Fruit fly (Drosophila melanogaster) whole organism, embryonic: Measurements from ENCODE around the gene CG33523.

Experiments used
- CG10462 ChIP-seq: fragments of 200-800 bp; sonication (Bioruptor generic); optimal IDR thresholded peaks from 2 replicates; lab custom pipeline; 2016; ENCODE audit warnings: missing biosample characterization, missing genetic modification characterization
- CG11398 ChIP-seq: fragments of 200-800 bp; sonication (Bioruptor generic); optimal IDR thresholded peaks from 2 replicates; lab custom pipeline; 2016; ENCODE audit warnings: missing biosample characterization, missing genetic modification characterization
- CG11456 ChIP-seq: fragments of 200-800 bp; sonication (Bioruptor generic); IDR thresholded peaks from 3 replicates; pipeline ENCODE4 v1.3.6; 2022; ENCODE audit warnings: missing biosample characterization, missing genetic modification characterization
- CG11695 ChIP-seq: fragments of 200-800 bp; sonication (Bioruptor generic); IDR thresholded peaks from 3 replicates; pipeline ENCODE4 v1.3.6; 2022; ENCODE audit warnings: missing biosample characterization, missing genetic modification characterization
- CG13775 ChIP-seq: fragments of 200-800 bp; sonication (Bioruptor generic); optimal IDR thresholded peaks from 3 replicates; lab custom pipeline; 2017; ENCODE audit warnings: missing biosample characterization, mild to moderate bottlenecking, missing genetic modification characterization
- CG14014 ChIP-seq: fragments of 200-800 bp; sonication (Bioruptor generic); IDR thresholded peaks from 2 replicates; pipeline ENCODE4 v1.3.6; 2022; ENCODE audit warnings: missing biosample characterization, missing genetic modification characterization
- CG2712 ChIP-seq: fragments of 200-800 bp; optimal IDR thresholded peaks from 3 replicates; lab custom pipeline; 2019; ENCODE audit warnings: missing biosample characterization, mild to moderate bottlenecking, missing genetic modification characterization, moderate library complexity
- CG34376 ChIP-seq: fragments of 200-800 bp; sonication (Bioruptor generic); optimal IDR thresholded peaks from 2 replicates; lab custom pipeline; 2018; ENCODE audit warnings: missing biosample characterization, mild to moderate bottlenecking, missing genetic modification characterization
- CG3726 ChIP-seq: fragments of 200-800 bp; sonication (Bioruptor generic); IDR thresholded peaks from 3 replicates; pipeline ENCODE4, ENCODE4 v1.3.6; 2022; ENCODE audit warnings: missing biosample characterization, missing genetic modification characterization
- CG3847 ChIP-seq: fragments of 200-800 bp; sonication (Bioruptor generic); IDR thresholded peaks from 2 replicates; pipeline ENCODE4 v1.3.6; 2022; ENCODE audit warnings: missing biosample characterization, missing genetic modification characterization
- CG7556 ChIP-seq: fragments of 200-800 bp; sonication (Bioruptor generic); optimal IDR thresholded peaks from 2 replicates; lab custom pipeline; 2017; ENCODE audit warnings: missing biosample characterization, mild to moderate bottlenecking, missing genetic modification characterization
- CoRest ChIP-seq: fragments of 200-800 bp; sonication (Bioruptor generic); optimal IDR thresholded peaks from 3 replicates; lab custom pipeline; 2018; ENCODE audit warnings: missing biosample characterization, mild to moderate bottlenecking, missing genetic modification characterization, moderate library complexity
- Dfd ChIP-seq, 2 experiments: fragments of >200 bp; optimal IDR thresholded peaks; 2 replicates each; lab custom pipeline; 2017; ENCODE audit warnings: missing biosample characterization in 2 of 2, missing genetic modification characterization in 2 of 2
- Elba2 ChIP-seq: fragments of 200-800 bp; sonication (Bioruptor generic); optimal IDR thresholded peaks from 3 replicates; lab custom pipeline; 2016; ENCODE audit warnings: missing biosample characterization, missing genetic modification characterization
- HLH54F ChIP-seq: fragments of 200-800 bp; sonication (Bioruptor generic); optimal IDR thresholded peaks from 3 replicates; lab custom pipeline; 2016; ENCODE audit warnings: missing biosample characterization, missing genetic modification characterization
- Jarid2 ChIP-seq: fragments of 200-800 bp; sonication (Bioruptor generic); optimal IDR thresholded peaks from 3 replicates; lab custom pipeline; 2017; ENCODE audit warnings: mild to moderate bottlenecking, missing biosample characterization, missing genetic modification reagents, missing genetic modification characterization
- Med ChIP-seq: fragments of 200-800 bp; sonication (Bioruptor generic); peaks from one replicate; lab custom pipeline; 2016; ENCODE audit warnings: missing biosample characterization, missing genetic modification characterization, mild to moderate bottlenecking, inconsistent platforms, moderate library complexity
- Nf-YB ChIP-seq: fragments of 200-800 bp; sonication (Bioruptor generic); optimal IDR thresholded peaks from 3 replicates; lab custom pipeline; 2019; ENCODE audit warnings: missing biosample characterization, mild to moderate bottlenecking, missing genetic modification characterization, moderate library complexity
- Nf-YC ChIP-seq: fragments of 200-800 bp; optimal IDR thresholded peaks from 3 replicates; lab custom pipeline; 2019; ENCODE audit warnings: missing biosample characterization, mild to moderate bottlenecking, missing genetic modification characterization, moderate library complexity
- Oaz ChIP-seq: fragments of 200-800 bp; sonication (Bioruptor generic); IDR thresholded peaks from 2 replicates; pipeline ENCODE4 v1.3.6; 2022; ENCODE audit warnings: missing biosample characterization, missing genetic modification characterization
- Sry-δ ChIP-seq: fragments of 200-800 bp; sonication (Bioruptor generic); optimal IDR thresholded peaks from 2 replicates; lab custom pipeline; 2016; ENCODE audit warnings: missing biosample characterization, missing genetic modification characterization
- crol ChIP-seq: fragments of 200-800 bp; sonication (Bioruptor generic); IDR thresholded peaks from 2 replicates; pipeline ENCODE4 v1.3.6; 2022; ENCODE audit warnings: missing biosample characterization, missing genetic modification characterization
- ewg ChIP-seq: fragments of 200-800 bp; sonication (Bioruptor generic); optimal IDR thresholded peaks from 3 replicates; lab custom pipeline; 2017; ENCODE audit warnings: mild to moderate bottlenecking, missing biosample characterization, missing genetic modification reagents, missing genetic modification characterization
- fd64A ChIP-seq: fragments of 200-800 bp; sonication (Bioruptor generic); optimal IDR thresholded peaks from 3 replicates; lab custom pipeline; 2018; ENCODE audit warnings: missing biosample characterization, mild to moderate bottlenecking, missing genetic modification characterization
- gcm2 ChIP-seq: fragments of 200-800 bp; sonication (Bioruptor generic); optimal IDR thresholded peaks from 2 replicates; lab custom pipeline; 2016; ENCODE audit warnings: missing biosample characterization, missing genetic modification characterization
- gsb-n ChIP-seq: fragments of 200-800 bp; sonication (Bioruptor generic); optimal IDR thresholded peaks from 3 replicates; lab custom pipeline; 2018; ENCODE audit warnings: missing biosample characterization, mild to moderate bottlenecking, missing genetic modification characterization
- kay ChIP-seq: fragments of 200-800 bp; sonication (Bioruptor generic); optimal IDR thresholded peaks from 2 replicates; lab custom pipeline; 2016; ENCODE audit warnings: missing biosample characterization, missing genetic modification characterization
- kni ChIP-seq: fragments of 200-800 bp; sonication (Bioruptor generic); optimal IDR thresholded peaks from 3 replicates; lab custom pipeline; 2017; ENCODE audit warnings: mild to moderate bottlenecking, missing biosample characterization, missing genetic modification reagents, missing genetic modification characterization
- luna ChIP-seq: fragments of 200-800 bp; sonication (Bioruptor generic); optimal IDR thresholded peaks from 2 replicates; lab custom pipeline; 2016; ENCODE audit warnings: missing biosample characterization, missing genetic modification characterization
- nerfin-1 ChIP-seq: fragments of 200-800 bp; sonication (Bioruptor generic); optimal IDR thresholded peaks from 3 replicates; lab custom pipeline; 2019; ENCODE audit warnings: missing biosample characterization, mild to moderate bottlenecking, missing genetic modification characterization, moderate library complexity
- odd ChIP-seq: fragments of 200-800 bp; sonication (Bioruptor generic); optimal IDR thresholded peaks from 2 replicates; lab custom pipeline; 2017; ENCODE audit warnings: missing biosample characterization, mild to moderate bottlenecking, missing genetic modification characterization
- otp ChIP-seq: fragments of 200-800 bp; sonication (Bioruptor generic); IDR thresholded peaks from 3 replicates; pipeline ENCODE4, ENCODE4 v1.3.6; 2022; ENCODE audit warnings: missing biosample characterization, missing genetic modification characterization
- pros ChIP-seq: fragments of 200-800 bp; sonication (Bioruptor generic); optimal IDR thresholded peaks from 3 replicates; lab custom pipeline; 2019; ENCODE audit warnings: missing biosample characterization, mild to moderate bottlenecking, missing genetic modification characterization, moderate library complexity
- ranshi ChIP-seq: fragments of 200-800 bp; sonication (Bioruptor generic); IDR thresholded peaks from 2 replicates; pipeline ENCODE4 v1.3.6; 2022; ENCODE audit warnings: missing biosample characterization, missing genetic modification characterization
- seq ChIP-seq: fragments of 200-800 bp; sonication (Bioruptor generic); IDR thresholded peaks from 2 replicates; pipeline ENCODE4 v1.3.6; 2022; ENCODE audit warnings: missing biosample characterization, missing genetic modification characterization
- sima ChIP-seq: fragments of 200-800 bp; sonication (Bioruptor generic); optimal IDR thresholded peaks from 2 replicates; lab custom pipeline; 2016; ENCODE audit warnings: missing biosample characterization, missing genetic modification characterization
- so ChIP-seq: fragments of 200-800 bp; sonication (Bioruptor generic); IDR thresholded peaks from 3 replicates; pipeline ENCODE4 v1.3.6; 2022; ENCODE audit warnings: missing biosample characterization, missing genetic modification characterization
- ssp ChIP-seq: fragments of 200-800 bp; sonication (Bioruptor generic); IDR thresholded peaks from 2 replicates; pipeline ENCODE4 v1.3.6; 2022; ENCODE audit warnings: missing biosample characterization, missing genetic modification characterization
- unpg ChIP-seq: fragments of 200-800 bp; sonication (Bioruptor generic); optimal IDR thresholded peaks from 3 replicates; lab custom pipeline; 2018; ENCODE audit warnings: missing biosample characterization, mild to moderate bottlenecking, missing genetic modification characterization, moderate library complexity
- zen ChIP-seq: fragments of 200-800 bp; sonication (Bioruptor generic); optimal IDR thresholded peaks from 3 replicates; lab custom pipeline; 2018; ENCODE audit warnings: missing biosample characterization, mild to moderate bottlenecking, missing genetic modification characterization, moderate library complexity

Gene CG33523

DNA sequence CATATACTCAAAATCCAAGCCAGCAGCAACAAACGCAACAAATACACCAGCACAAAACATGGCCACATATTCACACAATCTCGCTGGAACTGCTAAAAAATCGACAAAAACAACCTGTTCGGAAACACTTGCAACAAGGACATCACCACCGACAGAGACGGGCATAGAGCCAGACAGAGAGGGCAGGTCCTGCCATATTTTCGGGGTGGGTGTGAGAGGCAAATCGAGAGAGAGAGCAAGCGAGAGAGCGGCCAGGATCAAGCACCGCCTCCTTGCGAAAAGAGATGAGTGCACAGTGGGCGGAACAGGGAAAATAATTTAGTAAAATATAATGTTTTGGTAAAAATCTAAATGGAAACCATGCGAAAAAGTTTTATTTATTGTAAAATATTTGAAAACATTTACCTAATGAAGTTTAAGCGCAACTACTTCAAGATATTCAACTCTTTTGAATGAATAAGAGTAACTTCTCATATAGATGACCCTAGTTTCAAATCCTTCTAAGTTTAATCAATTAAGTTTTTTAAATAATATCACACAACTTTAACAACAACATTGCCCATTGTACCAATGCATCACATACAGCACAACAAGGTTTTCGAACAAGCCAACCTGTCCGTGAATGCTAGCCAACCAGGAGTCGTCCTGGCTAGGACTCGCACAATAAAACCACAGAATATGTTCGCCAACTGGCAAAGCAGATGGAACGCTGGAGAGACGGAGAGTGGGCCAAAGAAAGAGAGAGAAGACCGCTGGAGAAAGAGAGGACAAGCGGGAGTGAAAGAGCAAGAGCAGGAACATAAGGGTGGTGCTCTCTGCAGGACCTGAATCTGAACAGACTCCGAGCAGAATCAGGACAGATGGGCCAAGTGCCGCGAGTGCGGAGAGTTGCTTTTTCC is 42.1 kb upstream of the CG33523 start (continued):
- TF ChIP-seq Med (GFP tag; lab: Kevin White, UChicago) (no peak), so (peak; percentile 61; the same call in 2 of the 3 replicates), CoRest (peak; percentile 77), ranshi (GFP tag; lab: Robert Waterston, UW) (no peak), Oaz (GFP tag; lab: Robert Waterston, UW) (peak; percentile 42; the same call in 1 of the 2 replicates), unpg (GFP tag; lab: Kevin White, UChicago) (no peak), sima (GFP tag; lab: Kevin White, UChicago) (peak; percentile 30), HLH54F (GFP tag; lab: Kevin White, UChicago) (peak; percentile 38), otp (0 out of 3 replicates have a peak, but pooled peaks have one; percentile 33), CG3726 (GFP tag; lab: Robert Waterston, UW) (no peak), luna (GFP tag; lab: Kevin White, UChicago) (no peak), CG3847 (GFP tag; lab: Robert Waterston, UW) (peak; percentile 46; the same call in 1 of the 2 replicates), CG13775 (GFP tag; lab: Kevin White, UChicago) (peak; percentile 69), CG11695 (0 out of 3 replicates have a peak, but pooled peaks have one; percentile 20), CG14014 (GFP tag; lab: Robert Waterston, UW) (peak; percentile 49; the same call in 1 of the 2 replicates), Elba2 (GFP tag; lab: Kevin White, UChicago) (peak; percentile 12), ewg (GFP tag; lab: Kevin White, UChicago) (peak; percentile 37)

DNA sequence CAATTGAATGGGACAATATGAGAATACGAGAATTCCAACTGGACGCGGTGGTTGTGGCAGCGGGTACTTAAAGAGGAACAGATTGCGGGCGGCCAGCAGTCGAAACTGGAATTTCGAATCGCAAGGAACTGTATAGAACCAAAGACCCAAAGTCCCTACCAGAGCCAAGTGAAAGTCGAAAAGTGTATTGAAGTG is 41.6 kb upstream of the CG33523 start, which contains the start of gene CG13287:
Gene CG13287, plus strand, starts transcription at position 96 of the 195 bp plus-strand sequence.
- TF ChIP-seq CG10462 = no peak
- TF ChIP-seq nerfin-1 (tag; lab: Kevin White, UChicago) = peak; percentile 45

dm6 chr3L:5884735-5885134 is 38.9 kb upstream of the CG33523 start:
- TF ChIP-seq nerfin-1 (tag; lab: Kevin White, UChicago) = peak; percentile 51
- no peak for TF ChIP-seq ssp (GFP tag; lab: Robert Waterston, UW)
- peak; percentile 94 for TF ChIP-seq gsb-n
- TF ChIP-seq Sry-δ (GFP tag; lab: Kevin White, UChicago) = no peak

- TF ChIP-seq seq (peak; percentile 24; the same call in 1 of the 2 replicates), crol (GFP tag; lab: Robert Waterston, UW) (0 out of 2 replicates have a peak, but pooled peaks have one; percentile 14), Nf-YC (tag; lab: Kevin White, UChicago) (peak; percentile 90), fd64A (no peak), ewg (GFP tag; lab: Kevin White, UChicago) (peak; percentile 55), Jarid2 (GFP tag; lab: Kevin White, UChicago) (no peak), Nf-YB (GFP tag; lab: Kevin White, UChicago) (peak; percentile 92)
Measured at dm6 chr3L:5891114-5891513, 32.5 kb upstream of the CG33523 start.

DNA sequence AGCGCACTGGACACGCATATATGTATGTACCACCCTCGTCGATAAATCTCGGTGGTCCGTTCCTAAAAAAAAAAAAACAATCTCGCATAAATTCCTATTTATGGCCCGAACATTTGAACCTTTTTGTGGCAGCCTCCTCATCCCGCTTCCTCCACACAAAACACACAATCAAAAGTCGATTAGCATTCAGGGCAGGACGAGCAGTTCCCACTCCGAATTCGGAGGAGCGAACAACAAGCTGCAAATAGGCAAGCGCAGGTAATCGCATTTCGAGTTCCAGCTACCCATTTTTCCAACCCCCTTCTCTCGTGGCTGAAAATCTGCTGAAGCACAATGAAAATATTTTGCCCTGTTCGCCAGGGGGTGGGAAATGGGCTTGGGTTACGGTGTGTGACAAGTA is 31.9 kb upstream of the CG33523 start:
- TF ChIP-seq nerfin-1 (tag; lab: Kevin White, UChicago) (peak; percentile 57), CG34376 (GFP tag; lab: Kevin White, UChicago) (no peak), CG11456 (GFP tag; lab: Robert Waterston, UW) (0 out of 3 replicates have a peak, but pooled peaks have one; percentile 34), zen (peak; percentile 1), odd (no peak), Dfd (GFP tag; optimal IDR thresholded peaks at IDR 0.05; lab: Kevin White, UChicago) (no peak), CG2712 (tag; lab: Kevin White, UChicago) (no peak), gcm2 (no peak), pros (peak; percentile 63), CG11398 (GFP tag; lab: Kevin White, UChicago) (no peak), kay (GFP tag; lab: Kevin White, UChicago) (no peak), Med (GFP tag; lab: Kevin White, UChicago) (no peak), CG7556 (GFP tag; lab: Kevin White, UChicago) (no peak), kni (GFP tag; lab: Kevin White, UChicago) (no peak)
- TF ChIP-seq, all 482 proteins: peak for 4
